Fruit fly (Drosophila melanogaster): ENCODE results near the gene SdhBL.

Gene SdhBL

DNA sequence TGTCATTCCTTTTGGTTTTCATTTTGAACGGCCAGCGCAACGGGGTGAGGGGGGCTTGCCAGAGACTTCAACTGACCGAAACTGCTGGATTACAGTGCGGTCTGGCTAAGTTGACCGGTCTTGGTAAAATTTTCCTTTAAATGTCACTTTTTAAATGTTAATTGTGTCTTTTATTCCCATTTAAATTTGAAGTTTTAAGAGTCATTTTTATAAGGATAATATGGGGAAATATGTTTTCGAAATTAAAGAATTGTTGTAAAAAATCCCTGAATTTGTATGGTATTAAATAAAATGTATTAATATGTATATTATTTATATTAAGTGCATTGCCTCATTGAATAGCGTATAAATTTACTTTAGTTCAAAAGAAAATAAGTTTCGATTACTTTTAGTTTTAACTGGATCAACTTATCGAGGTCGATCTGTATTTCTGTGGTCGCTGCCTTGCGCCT lies 34.4 kb downstream of the SdhBL start (continued):
- no peak for TF ChIP-seq CG16779 (GFP tag; IDR thresholded peaks at IDR 0.05)
- TF ChIP-seq ab (GFP tag; optimal IDR thresholded peaks at IDR 0.05): no peak
- no peak for TF ChIP-seq slou (GFP tag; optimal IDR thresholded peaks at IDR 0.05)
- no peak for TF ChIP-seq croc (GFP tag; conservative IDR thresholded peaks at IDR 0.05)
- peak; percentile 34 for TF ChIP-seq CG7839 (tag; optimal IDR thresholded peaks at IDR 0.05)
- no peak for TF ChIP-seq hth (optimal IDR thresholded peaks at IDR 0.05)
- TF ChIP-seq CG8388 (GFP tag; optimal IDR thresholded peaks at IDR 0.05): no peak
- no peak for TF ChIP-seq CG11093 (GFP tag; IDR thresholded peaks at IDR 0.05)
- no peak for TF ChIP-seq CG14667 (GFP tag; IDR thresholded peaks at IDR 0.05)
- peak; percentile 77 for TF ChIP-seq Drgx (GFP tag; IDR thresholded peaks at IDR 0.05)
- no peak for TF ChIP-seq cas (GFP tag; IDR thresholded peaks at IDR 0.05)
- no peak for TF ChIP-seq fd96Cb (tag; optimal IDR thresholded peaks at IDR 0.05)
- no peak for TF ChIP-seq ewg (GFP tag; optimal IDR thresholded peaks at IDR 0.05)
- no peak for TF ChIP-seq CG12659 (GFP tag; optimal IDR thresholded peaks at IDR 0.05)

- TF ChIP-seq knrl (GFP tag; IDR thresholded peaks at IDR 0.05; ENCODE audit: partially characterized antibody) (no peak), CrebB (tag; optimal IDR thresholded peaks at IDR 0.05) (no peak), gce (GFP tag; IDR thresholded peaks at IDR 0.05) (no peak), ken (GFP tag; IDR thresholded peaks at IDR 0.05) (no peak), kah (GFP tag; optimal IDR thresholded peaks at IDR 0.05) (no peak), CG2199 (GFP tag; IDR thresholded peaks at IDR 0.05) (0 out of 3 replicates have a peak, but pooled peaks have one; percentile 7), CG11504 (tag; optimal IDR thresholded peaks at IDR 0.05) (no peak)
These were observed 35.2 kb downstream of the SdhBL start for dm6 chrX:18929430-18929829.

- TF ChIP-seq CG1603 (tag; optimal IDR thresholded peaks at IDR 0.05) (peak; percentile 30), tll (GFP tag; optimal IDR thresholded peaks at IDR 0.05) (no peak), CG15479 (GFP tag; optimal IDR thresholded peaks at IDR 0.05) (no peak), luna (GFP tag; optimal IDR thresholded peaks at IDR 0.05) (no peak), pzg (GFP tag; optimal IDR thresholded peaks at IDR 0.05) (no peak), mam (GFP tag; optimal IDR thresholded peaks at IDR 0.05) (no peak), CG12299 (tag; optimal IDR thresholded peaks at IDR 0.05) (no peak), CG6175 (GFP tag; IDR thresholded peaks at IDR 0.05) (no peak), usp (GFP tag; optimal IDR thresholded peaks at IDR 0.05) (no peak), CG7556 (GFP tag; optimal IDR thresholded peaks at IDR 0.05) (no peak), sens-2 (GFP tag; IDR thresholded peaks at IDR 0.05) (no peak), Myb (GFP tag; optimal IDR thresholded peaks at IDR 0.05) (no peak), CG7357 (GFP tag; IDR thresholded peaks at IDR 0.05) (no peak), croc (GFP tag; conservative IDR thresholded peaks at IDR 0.05) (no peak), chn (GFP tag; optimal IDR thresholded peaks at IDR 0.05) (no peak), CG5953 (GFP tag; IDR thresholded peaks at IDR 0.05) (0 out of 2 replicates have a peak, but pooled peaks have one; percentile 12), CG2202 (tag; optimal IDR thresholded peaks at IDR 0.05) (no peak), CG3838 (GFP tag; optimal IDR thresholded peaks at IDR 0.05) (no peak), ara (GFP tag; IDR thresholded peaks at IDR 0.05) (no peak), CG1233 (GFP tag; optimal IDR thresholded peaks at IDR 0.05) (no peak), D19A (tag; optimal IDR thresholded peaks at IDR 0.05) (peak; percentile 7), Hmr (GFP tag; optimal IDR thresholded peaks at IDR 0.05) (no peak), CG9876 (GFP tag; optimal IDR thresholded peaks at IDR 0.05) (no peak), Doc3 (GFP tag; IDR thresholded peaks at IDR 0.05; ENCODE audit: partially characterized antibody) (no peak), CG14965 (GFP tag; optimal IDR thresholded peaks at IDR 0.05; ENCODE audit: borderline replicate concordance) (no peak), CG2199 (GFP tag; IDR thresholded peaks at IDR 0.05) (peak; percentile 92), Med (GFP tag) (peak; percentile 81), ttk (GFP tag; IDR thresholded peaks at IDR 0.05) (no peak), dysf (GFP tag; IDR thresholded peaks at IDR 0.05) (no peak), sna (GFP tag; IDR thresholded peaks at IDR 0.05; ENCODE audit: partially characterized antibody) (no peak)
These were observed 35.8 kb downstream of the SdhBL start, which contains the start of gene CG43759 for dm6 chrX:18929946-18930562. Gene CG43759, plus strand, starts transcription at chrX:18930335.

Measured in whole organism, embryonic.